Worm (Caenorhabditis elegans): Measurements from ENCODE around the gene glb-31.

glb-31 gene

ce11 chrII:1320412-1320811 lies 19.0 kb upstream of the glb-31 start (continued):
- peak; percentile 47; the same call in 1 of the 2 replicates for TF ChIP-seq zip-11 (GFP tag; IDR thresholded peaks at IDR 0.05)
- TF ChIP-seq ztf-11 (tag; optimal IDR thresholded peaks at IDR 0.05), result no peak
- no peak for TF ChIP-seq fos-1 (tag; optimal IDR thresholded peaks at IDR 0.05)
- TF ChIP-seq ZK337.2 (GFP tag; IDR thresholded peaks at IDR 0.05), result peak; percentile 75
- TF ChIP-seq lin-39 (tag; optimal IDR thresholded peaks at IDR 0.05), result no peak
- TF ChIP-seq ctbp-1 (GFP tag; IDR thresholded peaks at IDR 0.05), result peak; percentile 88
- TF ChIP-seq nhr-111 (GFP tag; optimal IDR thresholded peaks at IDR 0.05), result peak; percentile 15
- TF ChIP-seq ama-1 (optimal IDR thresholded peaks at IDR 0.05), result peak; percentile 94
- peak; percentile 19 to 67 for TF ChIP-seq mdl-1 (tag; optimal IDR thresholded peaks at IDR 0.05)
- no peak for TF ChIP-seq ces-1 (GFP tag; optimal IDR thresholded peaks at IDR 0.05)
- TF ChIP-seq lim-7 (GFP tag; IDR thresholded peaks at IDR 0.05), result peak; percentile 71
- no peak for TF ChIP-seq daf-12 (tag; optimal IDR thresholded peaks at IDR 0.05)
- TF ChIP-seq ztf-7 (tag; optimal IDR thresholded peaks at IDR 0.05), result peak; percentile 62
- peak; percentile 53; the same call in 1 of the 2 replicates for TF ChIP-seq set-16 (GFP tag; IDR thresholded peaks at IDR 0.05)
- TF ChIP-seq nhr-48 (tag; optimal IDR thresholded peaks at IDR 0.05), result peak; percentile 82
- TF ChIP-seq nhr-42 (GFP tag; IDR thresholded peaks at IDR 0.05), result peak; percentile 94
- TF ChIP-seq T20F7.1 (GFP tag; optimal IDR thresholded peaks at IDR 0.05), result peak; percentile 93
- peak; percentile 65 for TF ChIP-seq nhr-76 (tag; optimal IDR thresholded peaks at IDR 0.05)
- TF ChIP-seq nhr-10 (tag; optimal IDR thresholded peaks at IDR 0.05), result peak; percentile 82
- peak; percentile 86 for TF ChIP-seq mxl-3 (GFP tag; optimal IDR thresholded peaks at IDR 0.05)
- peak; percentile 42 for TF ChIP-seq ceh-82 (tag; optimal IDR thresholded peaks at IDR 0.05)
- TF ChIP-seq Y48G9A.11 (GFP tag; IDR thresholded peaks at IDR 0.05), result peak; percentile 93
- peak; percentile 20 for TF ChIP-seq snpc-4 (tag; optimal IDR thresholded peaks at IDR 0.05)
- TF ChIP-seq lin-29 (GFP tag; IDR thresholded peaks at IDR 0.05), result peak; percentile 85
- peak; percentile 50; the same call in 1 of the 2 replicates for TF ChIP-seq dmd-8 (GFP tag; IDR thresholded peaks at IDR 0.05)
- no peak for TF ChIP-seq egl-27 (tag; optimal IDR thresholded peaks at IDR 0.05)
- TF ChIP-seq R02D3.7 (tag; optimal IDR thresholded peaks at IDR 0.05), result no peak
- TF ChIP-seq nhr-6 (tag; optimal IDR thresholded peaks at IDR 0.05), result peak; percentile 98
- peak; percentile 88 for TF ChIP-seq hlh-30 (tag; optimal IDR thresholded peaks at IDR 0.05; ENCODE audit: insufficient read depth)
- TF ChIP-seq hif-1 (tag; optimal IDR thresholded peaks at IDR 0.05), result peak; percentile 64 to 93
- peak; percentile 90 for TF ChIP-seq F49E8.2 (tag; optimal IDR thresholded peaks at IDR 0.05; ENCODE audit: borderline replicate concordance)
- TF ChIP-seq fkh-10 (GFP tag; optimal IDR thresholded peaks at IDR 0.05), result peak; percentile 78
- TF ChIP-seq ceh-32 (tag; optimal IDR thresholded peaks at IDR 0.05; ENCODE audit: poor library complexity), result no peak
- peak; percentile 95 for TF ChIP-seq pha-4 (GFP tag; IDR thresholded peaks at IDR 0.05)
- peak; percentile 7 for TF ChIP-seq pha-4 (tag; optimal IDR thresholded peaks at IDR 0.05)
- TF ChIP-seq ZK546.5 (tag; optimal IDR thresholded peaks at IDR 0.05), result peak; percentile 89 to 98
- peak; percentile 98 for TF ChIP-seq lin-13 (GFP tag; optimal IDR thresholded peaks at IDR 0.05)
- peak; percentile 83 to 97 for TF ChIP-seq lsy-2 (tag; optimal IDR thresholded peaks at IDR 0.05)
- peak; percentile 97 for TF ChIP-seq nhr-77 (tag; optimal IDR thresholded peaks at IDR 0.05)
- TF ChIP-seq spr-1 (tag; optimal IDR thresholded peaks at IDR 0.05), result peak; percentile 93
- TF ChIP-seq F10B5.3 (tag; optimal IDR thresholded peaks at IDR 0.05), result peak; percentile 61
- no peak for TF ChIP-seq F44E2.7 (GFP tag; IDR thresholded peaks at IDR 0.05)
- TF ChIP-seq dpl-1 (GFP tag; optimal IDR thresholded peaks at IDR 0.05), result peak; percentile 99
- TF ChIP-seq nhr-28 (tag; optimal IDR thresholded peaks at IDR 0.05), result peak; percentile 95
- no peak for TF ChIP-seq skn-1 (tag; optimal IDR thresholded peaks at IDR 0.05)
- no peak for TF ChIP-seq daf-19 (GFP tag; conservative IDR thresholded peaks at IDR 0.05)
- peak; percentile 86 for TF ChIP-seq lin-15B (tag; optimal IDR thresholded peaks at IDR 0.05)
- TF ChIP-seq sdz-12 (GFP tag; optimal IDR thresholded peaks at IDR 0.05), result peak; percentile 88
- no peak for TF ChIP-seq daf-8 (GFP tag; IDR thresholded peaks at IDR 0.05)
- TF ChIP-seq spr-3 (GFP tag; optimal IDR thresholded peaks at IDR 0.05), result peak; percentile 96
- TF ChIP-seq cey-2 (tag; optimal IDR thresholded peaks at IDR 0.05; ENCODE audit: borderline replicate concordance, insufficient read depth), result no peak
- TF ChIP-seq gei-8 (GFP tag; optimal IDR thresholded peaks at IDR 0.05), result peak; percentile 69
- peak; percentile 99 for TF ChIP-seq aha-1 (tag)
